Fruit fly (Drosophila melanogaster) whole organism, pupa: Measurements from ENCODE around the gene Sp1.
A peak's percentile ranks its signal among the peaks of the same experiment; 100 is the strongest.

ENCODE experiments used
- CG10348 ChIP-seq: fragments of 200-800 bp; sonication (Bioruptor generic); IDR thresholded peaks from 2 replicates; pipeline ENCODE4 v1.3.6; 2022; ENCODE audit warnings: missing biosample characterization, missing genetic modification characterization
- CG12605 ChIP-seq: fragments of 200-800 bp; sonication (Bioruptor generic); IDR thresholded peaks from 2 replicates; pipeline ENCODE4 v1.3.6; 2022; ENCODE audit warnings: missing biosample characterization, missing genetic modification characterization
- CG13204 ChIP-seq: fragments of 200-800 bp; sonication (Bioruptor generic); optimal IDR thresholded peaks from 2 replicates; lab custom pipeline; 2018; ENCODE audit warnings: missing biosample characterization, mild to moderate bottlenecking, missing genetic modification characterization, moderate library complexity
- CG14655 ChIP-seq: fragments of 200-800 bp; sonication (Bioruptor generic); optimal IDR thresholded peaks from 3 replicates; lab custom pipeline; 2017; ENCODE audit warnings: mild to moderate bottlenecking, missing biosample characterization, missing genetic modification reagents, missing genetic modification characterization
- CG15710 ChIP-seq: fragments of 200-800 bp; sonication (Bioruptor generic); optimal IDR thresholded peaks from 2 replicates; lab custom pipeline; 2018; ENCODE audit warnings: missing biosample characterization, mild to moderate bottlenecking, missing genetic modification characterization, moderate library complexity
- CG17806 ChIP-seq: fragments of 200-800 bp; sonication (Bioruptor generic); optimal IDR thresholded peaks from 2 replicates; lab custom pipeline; 2018; ENCODE audit warnings: missing biosample characterization, mild to moderate bottlenecking, missing genetic modification characterization, moderate library complexity
- CG32121 ChIP-seq: fragments of 200-800 bp; sonication (Bioruptor generic); IDR thresholded peaks from 2 replicates; pipeline ENCODE4 v1.3.6; 2022; ENCODE audit warnings: missing biosample characterization, missing genetic modification characterization
- CG34367 ChIP-seq: fragments of 200-800 bp; sonication (Bioruptor generic); optimal IDR thresholded peaks from 2 replicates; lab custom pipeline; 2018; ENCODE audit warnings: missing biosample characterization, mild to moderate bottlenecking, missing genetic modification characterization
- CG4496 ChIP-seq: fragments of 200-800 bp; sonication (Bioruptor generic); IDR thresholded peaks from 3 replicates; pipeline ENCODE4 v1.3.6; 2022; ENCODE audit warnings: missing biosample characterization, missing genetic modification characterization
- CG8159 ChIP-seq: fragments of 200-800 bp; sonication (Bioruptor generic); optimal IDR thresholded peaks from 3 replicates; lab custom pipeline; 2018; ENCODE audit warnings: missing biosample characterization, mild to moderate bottlenecking, missing genetic modification characterization, moderate library complexity
- CG8301 ChIP-seq: fragments of 200-800 bp; sonication (Bioruptor generic); optimal IDR thresholded peaks from 2 replicates; lab custom pipeline; 2018; ENCODE audit warnings: missing biosample characterization, mild to moderate bottlenecking, missing genetic modification characterization
- CG9948 ChIP-seq: fragments of 200-800 bp; sonication (Bioruptor generic); optimal IDR thresholded peaks from 2 replicates; lab custom pipeline; 2018; ENCODE audit warnings: missing biosample characterization, mild to moderate bottlenecking, missing genetic modification characterization, moderate library complexity
- D1 ChIP-seq: fragments of 200-800 bp; sonication (Bioruptor generic); optimal IDR thresholded peaks from 2 replicates; lab custom pipeline; 2018; ENCODE audit warnings: missing biosample characterization, mild to moderate bottlenecking, missing genetic modification characterization, moderate library complexity
- EcR ChIP-seq: fragments of 200-800 bp; sonication (Bioruptor generic); optimal IDR thresholded peaks from 3 replicates; lab custom pipeline; 2019; ENCODE audit warnings: missing biosample characterization, missing genetic modification characterization, mild to moderate bottlenecking, moderate library complexity, missing genetic modification reagents
- Ets98B ChIP-seq: fragments of 200-800 bp; sonication (Bioruptor generic); IDR thresholded peaks from 2 replicates; pipeline ENCODE4 v1.3.6; 2022; ENCODE audit warnings: missing biosample characterization, missing genetic modification characterization
- Pif1A ChIP-seq: fragments of 200-800 bp; sonication (Bioruptor generic); optimal IDR thresholded peaks from 3 replicates; lab custom pipeline; 2016; ENCODE audit warnings: missing biosample characterization, missing genetic modification characterization
- Pif1B ChIP-seq: fragments of 200-800 bp; sonication (Bioruptor generic); optimal IDR thresholded peaks from 3 replicates; lab custom pipeline; 2016; ENCODE audit warnings: missing biosample characterization, missing genetic modification characterization
- Snoo ChIP-seq: fragments of 200-800 bp; sonication (Bioruptor generic); optimal IDR thresholded peaks from 3 replicates; lab custom pipeline; 2017; ENCODE audit warnings: missing biosample characterization, mild to moderate bottlenecking, missing genetic modification characterization, inconsistent platforms
- fd96Ca ChIP-seq: fragments of 200-800 bp; sonication (Bioruptor generic); IDR thresholded peaks from 3 replicates; pipeline ENCODE4 v1.3.6; 2022; ENCODE audit warnings: missing biosample characterization, missing genetic modification characterization
- gl ChIP-seq: fragments of 200-800 bp; sonication (Bioruptor generic); optimal IDR thresholded peaks from 2 replicates; lab custom pipeline; 2018; ENCODE audit warnings: missing biosample characterization, mild to moderate bottlenecking, missing genetic modification characterization
- rn ChIP-seq: fragments of 200-800 bp; sonication (Bioruptor generic); IDR thresholded peaks from 2 replicates; pipeline ENCODE4 v1.3.6; 2022; ENCODE audit warnings: missing biosample characterization, missing genetic modification characterization

The Sp1 gene

dm6 chrX:9729013-9730002 lies at the start of gene Sp1:
Gene Sp1, plus strand, starts transcription at chrX:9729648.
- TF ChIP-seq CG34367 (tag; lab: Kevin White, UChicago): no peak
- TF ChIP-seq CG17806 (tag; lab: Kevin White, UChicago): no peak
- no peak for TF ChIP-seq fd96Ca (GFP tag; lab: Robert Waterston, UW)
- no peak for TF ChIP-seq CG32121 (GFP tag; lab: Robert Waterston, UW)
- no peak for TF ChIP-seq CG12605 (GFP tag; lab: Robert Waterston, UW)
- TF ChIP-seq CG8159 (tag; lab: Kevin White, UChicago): no peak
- no peak for TF ChIP-seq CG4496 (GFP tag; lab: Robert Waterston, UW)
- TF ChIP-seq Pif1B (GFP tag; lab: Kevin White, UChicago): no peak
- TF ChIP-seq CG14655 (GFP tag; lab: Kevin White, UChicago): no peak
- TF ChIP-seq CG13204: no peak
- no peak for TF ChIP-seq CG9948
- no peak for TF ChIP-seq CG10348 (GFP tag; lab: Robert Waterston, UW)
- TF ChIP-seq gl (tag; lab: Kevin White, UChicago): no peak

dm6 chrX:9684158-9684557 lies 45.3 kb upstream of the Sp1 start:
- no peak for TF ChIP-seq rn
- TF ChIP-seq CG17806 (tag; lab: Kevin White, UChicago): peak; percentile 45
- peak; percentile 61; the same call in 1 of the 2 replicates for TF ChIP-seq CG32121 (GFP tag; lab: Robert Waterston, UW)
- TF ChIP-seq CG14655 (GFP tag; lab: Kevin White, UChicago): no peak
- peak; percentile 50 for TF ChIP-seq CG8159 (tag; lab: Kevin White, UChicago)
- peak; percentile 74 for TF ChIP-seq CG34367 (tag; lab: Kevin White, UChicago)
- TF ChIP-seq CG12605 (GFP tag; lab: Robert Waterston, UW): peak; percentile 85
- peak; percentile 37 for TF ChIP-seq Pif1B (GFP tag; lab: Kevin White, UChicago)
- peak; percentile 71 for TF ChIP-seq CG13204
- peak; percentile 65 for TF ChIP-seq CG15710 (tag; lab: Kevin White, UChicago)
- peak; percentile 36 for TF ChIP-seq D1 (tag; lab: Kevin White, UChicago)
- TF ChIP-seq Pif1A (GFP tag; lab: Kevin White, UChicago): no peak
- peak; percentile 35 for TF ChIP-seq CG9948
- peak; percentile 85 for TF ChIP-seq gl (tag; lab: Kevin White, UChicago)
- TF ChIP-seq CG4496 (GFP tag; lab: Robert Waterston, UW): peak; percentile 89
- TF ChIP-seq fd96Ca (GFP tag; lab: Robert Waterston, UW): peak; percentile 75
- TF ChIP-seq CG8301 (tag; lab: Kevin White, UChicago): peak; percentile 62
- no peak for TF ChIP-seq CG10348 (GFP tag; lab: Robert Waterston, UW)
- TF ChIP-seq Ets98B: peak; percentile 68; the same call in 1 of the 2 replicates

- peak; percentile 31 for TF ChIP-seq CG9948
- no peak for TF ChIP-seq EcR
- TF ChIP-seq CG13204: peak; percentile 72
- TF ChIP-seq CG12605 (GFP tag; lab: Robert Waterston, UW): peak; percentile 91
- peak; percentile 68 for TF ChIP-seq CG8301 (tag; lab: Kevin White, UChicago)
- peak; percentile 85 for TF ChIP-seq CG34367 (tag; lab: Kevin White, UChicago)
- peak; percentile 67 for TF ChIP-seq rn
- TF ChIP-seq CG14655 (GFP tag; lab: Kevin White, UChicago): peak; percentile 85
- peak; percentile 90 for TF ChIP-seq Ets98B
- TF ChIP-seq gl (tag; lab: Kevin White, UChicago): peak; percentile 89
- peak; percentile 77 for TF ChIP-seq CG15710 (tag; lab: Kevin White, UChicago)
- TF ChIP-seq CG8159 (tag; lab: Kevin White, UChicago): peak; percentile 65
- peak; percentile 99 for TF ChIP-seq D1 (tag; lab: Kevin White, UChicago)
- peak; percentile 4 for TF ChIP-seq Snoo (tag; lab: Kevin White, UChicago)
- peak; percentile 94 for TF ChIP-seq CG4496 (GFP tag; lab: Robert Waterston, UW)
- TF ChIP-seq CG10348 (GFP tag; lab: Robert Waterston, UW): no peak
- peak; percentile 60 for TF ChIP-seq Pif1B (GFP tag; lab: Kevin White, UChicago)
- peak; percentile 90 for TF ChIP-seq fd96Ca (GFP tag; lab: Robert Waterston, UW)
- peak; percentile 45 for TF ChIP-seq CG17806 (tag; lab: Kevin White, UChicago)
- TF ChIP-seq Pif1A (GFP tag; lab: Kevin White, UChicago): peak; percentile 16
- TF ChIP-seq CG32121 (GFP tag; lab: Robert Waterston, UW): peak; percentile 78
These were observed 44.5 kb upstream of the Sp1 start for dm6 chrX:9684697-9685567.

- peak; percentile 46 for TF ChIP-seq CG8301 (tag; lab: Kevin White, UChicago)
- TF ChIP-seq CG10348 (GFP tag; lab: Robert Waterston, UW): no peak
- TF ChIP-seq CG12605 (GFP tag; lab: Robert Waterston, UW): peak; percentile 17; the same call in 1 of the 2 replicates
- peak; percentile 27 for TF ChIP-seq CG34367 (tag; lab: Kevin White, UChicago)
- 0 out of 3 replicates have a peak, but pooled peaks have one; percentile 29 for TF ChIP-seq fd96Ca (GFP tag; lab: Robert Waterston, UW)
- peak; percentile 61 for TF ChIP-seq CG15710 (tag; lab: Kevin White, UChicago)
- TF ChIP-seq CG9948: peak; percentile 40
- TF ChIP-seq CG8159 (tag; lab: Kevin White, UChicago): peak; percentile 69
- TF ChIP-seq EcR: no peak
- no peak for TF ChIP-seq CG4496 (GFP tag; lab: Robert Waterston, UW)
- peak; percentile 62 for TF ChIP-seq CG14655 (GFP tag; lab: Kevin White, UChicago)
- TF ChIP-seq Pif1A (GFP tag; lab: Kevin White, UChicago): no peak
- TF ChIP-seq Snoo (tag; lab: Kevin White, UChicago): peak; percentile 19
- TF ChIP-seq Ets98B: peak; percentile 36; the same call in 1 of the 2 replicates
These were observed 43.7 kb upstream of the Sp1 start for dm6 chrX:9685568-9686413.
